Worm (Caenorhabditis elegans) whole organism, L4/young adult: ENCODE results near the gene F52C6.2.

ENCODE experiments used
- W03F9.2 ChIP-seq: fragments of 150-350 bp; optimal IDR thresholded peaks from 2 replicates; lab custom pipeline; 2014; ENCODE audit warnings: missing biosample characterization, missing genetic modification characterization
- dao-5 ChIP-seq: sonication (generic microtip); optimal IDR thresholded peaks from 2 replicates; lab custom pipeline; 2016; ENCODE audit warnings: missing genotype, missing genetic modification characterization, moderate library complexity, missing compliant biosample characterization

ce11 chrII:1949119-1949518 lies 22.9 kb downstream of the F52C6.2 start:
- TF ChIP-seq dao-5 (tag; lab: Kevin White, UChicago) (no peak), W03F9.2 (no peak)
